Fruit fly (Drosophila melanogaster) whole organism, adult: Measurements from ENCODE around the gene Miga.

Experiments
- CG1620 ChIP-seq: fragments of 200-800 bp; sonication (Bioruptor generic); optimal IDR thresholded peaks from 2 replicates; lab custom pipeline; 2016; ENCODE audit warnings: missing biosample characterization, missing genetic modification characterization
- CG33017 ChIP-seq: fragments of 200-800 bp; sonication (Bioruptor generic); optimal IDR thresholded peaks from 2 replicates; lab custom pipeline; 2018; ENCODE audit warnings: missing biosample characterization, mild to moderate bottlenecking, missing genetic modification characterization, moderate library complexity
- cnc ChIP-seq, 2 experiments: fragments of >200 bp; optimal IDR thresholded peaks; 2 replicates each; lab custom pipeline; 2017

DNA sequence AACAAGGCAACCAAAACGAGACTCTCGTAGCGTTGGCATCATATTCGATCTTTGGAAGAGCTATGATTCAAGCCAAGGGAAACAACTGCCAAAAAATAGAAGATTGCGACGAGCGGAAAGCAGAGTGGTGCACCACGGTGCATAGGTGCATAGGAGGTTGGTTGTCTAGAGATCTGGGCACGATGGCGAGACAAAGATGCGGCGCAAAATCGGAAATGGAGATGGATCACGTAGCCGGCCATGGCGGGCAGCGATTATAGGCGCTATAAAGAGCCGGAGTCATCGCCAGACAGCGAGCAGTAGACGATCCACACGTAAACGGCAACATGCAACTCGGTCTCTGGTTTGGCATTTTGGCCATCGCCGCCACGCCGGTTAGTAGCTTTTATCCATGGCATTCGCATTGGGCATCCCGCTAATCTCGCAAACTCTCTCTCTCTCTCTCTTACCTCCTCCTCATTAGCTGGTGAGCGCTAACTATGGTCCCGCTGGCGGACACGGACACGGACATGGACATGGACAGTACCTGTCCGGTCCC is 41.5 kb upstream of the Miga start, which contains the start of gene Cp36:
- no peak for TF ChIP-seq CG33017 (tag; lab: Kevin White, UChicago)
- peak; percentile 65 for TF ChIP-seq CG1620 (GFP tag; lab: Kevin White, UChicago)
- TF ChIP-seq cnc (optimal IDR thresholded peaks at IDR 0.05; lab: Kevin White, UChicago), result no peak
